Worm (Caenorhabditis elegans): ENCODE measurements around the gene F59B10.3.

F59B10.3 gene

ce11 chrII:10557206-10557574 is 46.8 kb downstream of the F59B10.3 start (continued):
- peak in 1 of 2 experiments; percentile 47 for TF ChIP-seq mdl-1 (tag; optimal IDR thresholded peaks at IDR 0.05)
- peak; percentile 30 to 77 for TF ChIP-seq lin-35 (GFP tag; optimal IDR thresholded peaks at IDR 0.05)
- TF ChIP-seq ztf-11 (tag; optimal IDR thresholded peaks at IDR 0.05) = no peak
- TF ChIP-seq ets-5 (GFP tag; IDR thresholded peaks at IDR 0.05) = no peak
- TF ChIP-seq swsn-7 (tag; optimal IDR thresholded peaks at IDR 0.05) = peak; percentile 37
- TF ChIP-seq nhr-19 (GFP tag; conservative IDR thresholded peaks at IDR 0.05) = peak; percentile 75
- TF ChIP-seq irx-1 (tag; optimal IDR thresholded peaks at IDR 0.05) = peak; percentile 53
- no peak for TF ChIP-seq nhr-77 (tag; optimal IDR thresholded peaks at IDR 0.05)
- TF ChIP-seq nhr-90 (tag; optimal IDR thresholded peaks at IDR 0.05; ENCODE audit: poor library complexity) = peak; percentile 72
- no peak for TF ChIP-seq unc-98 (GFP tag; IDR thresholded peaks at IDR 0.05)
- TF ChIP-seq dsc-1 (tag; optimal IDR thresholded peaks at IDR 0.05) = no peak
- no peak for TF ChIP-seq nhr-237 (tag; optimal IDR thresholded peaks at IDR 0.05)
- TF ChIP-seq rnt-1 (tag; optimal IDR thresholded peaks at IDR 0.05) = peak; percentile 13
- TF ChIP-seq mep-1 (tag; optimal IDR thresholded peaks at IDR 0.05) = peak; percentile 88
- TF ChIP-seq egl-27 (tag; optimal IDR thresholded peaks at IDR 0.05) = no peak
- TF ChIP-seq blmp-1 (tag; optimal IDR thresholded peaks at IDR 0.05) = peak; percentile 79
- TF ChIP-seq aha-1 (tag; optimal IDR thresholded peaks at IDR 0.05) = no peak
- TF ChIP-seq fkh-8 (tag; optimal IDR thresholded peaks at IDR 0.05) = peak; percentile 8
- TF ChIP-seq pqm-1 (tag; optimal IDR thresholded peaks at IDR 0.05) = no peak
- no peak for TF ChIP-seq hlh-17 (GFP tag; optimal IDR thresholded peaks at IDR 0.05; ENCODE audit: borderline replicate concordance)
- TF ChIP-seq sup-37 (GFP tag; optimal IDR thresholded peaks at IDR 0.05) = no peak
- TF ChIP-seq unc-30 (tag; optimal IDR thresholded peaks at IDR 0.05) = no peak
- 0 out of 2 replicates have a peak, but pooled peaks have one; percentile 28 for TF ChIP-seq grh-1 (GFP tag; IDR thresholded peaks at IDR 0.05)

ce11 chrII:10558345-10558744 is 48.0 kb downstream of the F59B10.3 start:
- TF ChIP-seq F16B12.6 (tag; optimal IDR thresholded peaks at IDR 0.05) (no peak), lin-14 (GFP tag; optimal IDR thresholded peaks at IDR 0.05) (peak; percentile 61), rnt-1 (tag; optimal IDR thresholded peaks at IDR 0.05) (peak; percentile 85), sptf-1 (tag; optimal IDR thresholded peaks at IDR 0.05) (no peak), lsy-2 (tag; optimal IDR thresholded peaks at IDR 0.05) (peak; percentile 41 to 43), ztf-11 (tag; optimal IDR thresholded peaks at IDR 0.05) (no peak), lin-35 (GFP tag; optimal IDR thresholded peaks at IDR 0.05) (no peak), unc-30 (tag; optimal IDR thresholded peaks at IDR 0.05) (no peak), efl-3 (GFP tag; optimal IDR thresholded peaks at IDR 0.05) (no peak), zag-1 (tag; optimal IDR thresholded peaks at IDR 0.05) (no peak), lin-13 (GFP tag; optimal IDR thresholded peaks at IDR 0.05) (no peak), nhr-20 (tag; optimal IDR thresholded peaks at IDR 0.05) (no peak), ceh-90 (tag; optimal IDR thresholded peaks at IDR 0.05) (no peak), elt-3 (tag; optimal IDR thresholded peaks at IDR 0.05) (no peak), dpl-1 (GFP tag; optimal IDR thresholded peaks at IDR 0.05) (peak in 1 of 3 experiments; percentile 2), swsn-7 (tag; optimal IDR thresholded peaks at IDR 0.05) (no peak), nhr-84 (tag; optimal IDR thresholded peaks at IDR 0.05) (no peak), snpc-4 (tag; optimal IDR thresholded peaks at IDR 0.05) (no peak), hlh-4 (tag; optimal IDR thresholded peaks at IDR 0.05) (no peak), aly-2 (tag; optimal IDR thresholded peaks at IDR 0.05) (no peak), unc-130 (tag; optimal IDR thresholded peaks at IDR 0.05) (peak; percentile 65), alr-1 (tag; optimal IDR thresholded peaks at IDR 0.05; ENCODE audit: borderline replicate concordance) (no peak), mep-1 (tag; optimal IDR thresholded peaks at IDR 0.05) (peak; percentile 18), mdl-1 (tag; optimal IDR thresholded peaks at IDR 0.05) (peak in 1 of 2 experiments; percentile 87), C16A3.4 (tag; optimal IDR thresholded peaks at IDR 0.05) (no peak), nhr-28 (tag; optimal IDR thresholded peaks at IDR 0.05) (no peak), nhr-76 (tag; optimal IDR thresholded peaks at IDR 0.05) (no peak), nhr-77 (tag; optimal IDR thresholded peaks at IDR 0.05) (no peak), nhr-19 (GFP tag; conservative IDR thresholded peaks at IDR 0.05) (peak; percentile 34; the same call in 1 of the 2 replicates), irx-1 (tag; optimal IDR thresholded peaks at IDR 0.05) (no peak), ztf-4 (tag; optimal IDR thresholded peaks at IDR 0.05) (peak; percentile 14), lir-3 (tag; optimal IDR thresholded peaks at IDR 0.05; ENCODE audit: poor library complexity) (peak; percentile 45), hpl-2 (GFP tag; optimal IDR thresholded peaks at IDR 0.05) (no peak), efl-1 (optimal IDR thresholded peaks at IDR 0.05) (peak in 1 of 2 experiments; percentile 3), efl-1 (GFP tag; optimal IDR thresholded peaks at IDR 0.05 in 1 of 2) (peak in 1 of 2 experiments; percentile 89), ceh-8 (GFP tag; optimal IDR thresholded peaks at IDR 0.05) (no peak), nhr-11 (tag; optimal IDR thresholded peaks at IDR 0.05) (peak; percentile 1), jun-1 (tag; optimal IDR thresholded peaks at IDR 0.05) (no peak)
